Fruit fly (Drosophila melanogaster): ENCODE results near the gene Sfp26Ac.
A peak's percentile ranks its signal among the peaks of the same experiment; 100 is the strongest.

DNA sequence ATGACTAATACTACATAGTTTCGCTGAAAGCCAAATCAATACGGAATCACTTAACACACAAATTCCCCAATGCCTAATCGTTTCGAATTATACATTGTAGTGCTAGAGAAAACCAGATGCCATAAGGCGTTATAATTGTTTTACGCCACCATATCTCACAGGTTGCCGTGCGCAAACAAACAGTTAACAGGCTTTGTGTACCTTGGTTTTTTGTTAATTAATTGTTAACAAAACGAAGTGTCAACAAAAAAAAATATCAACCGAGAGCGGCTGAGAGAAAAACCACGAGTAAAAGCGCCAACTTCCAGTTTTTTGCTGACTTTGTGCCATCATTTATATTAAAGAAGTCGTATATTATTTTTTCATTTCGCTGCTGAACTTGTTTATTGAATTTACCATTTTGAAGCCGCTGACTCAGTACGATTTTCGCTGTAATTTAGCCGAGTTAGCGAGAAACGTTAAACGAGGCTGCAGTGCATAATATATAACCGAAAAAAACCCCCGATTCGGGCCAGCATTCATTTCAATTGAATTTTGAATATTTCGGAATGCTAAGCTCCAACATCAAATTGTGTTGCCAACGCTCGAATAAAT lies 8.0 kb downstream of the Sfp26Ac start:
- TF ChIP-seq ey (GFP tag; optimal IDR thresholded peaks at IDR 0.05) (no peak), CG9705 (GFP tag; optimal IDR thresholded peaks at IDR 0.05) (no peak), Hr83 (GFP tag; optimal IDR thresholded peaks at IDR 0.05; ENCODE audit: poor library complexity, severe bottlenecking) (peak; percentile 73), Rel (GFP tag; optimal IDR thresholded peaks at IDR 0.05) (no peak), Rel (tag; optimal IDR thresholded peaks at IDR 0.05) (no peak), sv (GFP tag; optimal IDR thresholded peaks at IDR 0.05) (no peak), Myc (optimal IDR thresholded peaks at IDR 0.05) (no peak), usp (GFP tag; optimal IDR thresholded peaks at IDR 0.05) (no peak), Dfd (GFP tag; optimal IDR thresholded peaks at IDR 0.05) (no peak), dmrt93B (GFP tag; optimal IDR thresholded peaks at IDR 0.05) (peak; percentile 15)

Data from whole organism, wandering third instar larva.